Worm (Caenorhabditis elegans) whole organism, L4 larva: ENCODE results near the gene pkc-1.
A peak's percentile ranks its signal among the peaks of the same experiment; 100 is the strongest.

Experiments
- F26F4.8 ChIP-seq: fragments of 200-800 bp; sonication (Bioruptor generic); conservative IDR thresholded peaks from 2 replicates; pipeline ENCODE4 v1.3.6; 2022; ENCODE audit warnings: missing genetic modification characterization, missing compliant biosample characterization
- F37D6.2 ChIP-seq: sonication (generic microtip); optimal IDR thresholded peaks from 2 replicates; lab custom pipeline; 2016; ENCODE audit warnings: mild to moderate bottlenecking, missing genetic modification characterization, missing compliant biosample characterization
- F49E8.2 ChIP-seq: sonication (generic microtip); optimal IDR thresholded peaks from 2 replicates; lab custom pipeline; 2016; ENCODE audit warnings: missing compliant biosample characterization, mild to moderate bottlenecking, missing genetic modification characterization, borderline replicate concordance
- R02D3.7 ChIP-seq: fragments of 150-350 bp; sonication (generic microtip); optimal IDR thresholded peaks from 3 replicates; lab custom pipeline; 2014; ENCODE audit warnings: missing biosample characterization, missing genetic modification characterization
- Y48G9A.11 ChIP-seq: fragments of 200-800 bp; sonication (Bioruptor generic); IDR thresholded peaks from 2 replicates; pipeline ENCODE4 v1.3.6; 2022; ENCODE audit warnings: missing genetic modification reagents, missing genetic modification characterization, missing compliant biosample characterization
- Y5F2A.4 ChIP-seq: fragments of 200-800 bp; sonication (Bioruptor generic); optimal IDR thresholded peaks from 2 replicates; lab custom pipeline; 2018; ENCODE audit warnings: mild to moderate bottlenecking, missing genetic modification characterization, missing compliant biosample characterization
- ZK337.2 ChIP-seq: fragments of 200-800 bp; sonication (Bioruptor generic); IDR thresholded peaks from 2 replicates; pipeline ENCODE4 v1.3.6; 2022; ENCODE audit warnings: missing genetic modification reagents, missing genetic modification characterization, missing compliant biosample characterization
- aha-1 ChIP-seq: fragments of 150-350 bp; peaks from one replicate; lab custom pipeline; 2014; ENCODE audit warnings: missing biosample characterization, missing genetic modification characterization
- aly-2 ChIP-seq: sonication (generic microtip); optimal IDR thresholded peaks from 2 replicates; lab custom pipeline; 2018; ENCODE audit warnings: missing biosample characterization, missing genetic modification characterization
- ama-1 ChIP-seq: fragments of 150-350 bp; optimal IDR thresholded peaks from 2 replicates; lab custom pipeline; 2014; ENCODE audit warnings: inconsistent platforms, mixed read lengths
- arid-1 ChIP-seq: fragments of 200-800 bp; sonication (Bioruptor generic); conservative IDR thresholded peaks from 2 replicates; pipeline ENCODE4 v1.3.6; 2022; ENCODE audit warnings: missing genetic modification reagents, missing genetic modification characterization, missing compliant biosample characterization
- attf-4 ChIP-seq: sonication (generic microtip); optimal IDR thresholded peaks from 3 replicates; lab custom pipeline; 2017; ENCODE audit warnings: missing biosample characterization, missing genetic modification characterization
- ceh-20 ChIP-seq: fragments of 200-800 bp; sonication (Bioruptor generic); IDR thresholded peaks from 2 replicates; pipeline ENCODE4 v1.3.6; 2022; ENCODE audit warnings: missing genetic modification reagents, missing genetic modification characterization, missing compliant biosample characterization
- ceh-28 ChIP-seq: fragments of 150-350 bp; optimal IDR thresholded peaks from 2 replicates; lab custom pipeline; 2014; ENCODE audit warnings: missing biosample characterization, missing genetic modification reagents, missing genetic modification characterization
- ceh-44 ChIP-seq: fragments of 200-800 bp; sonication (Bioruptor generic); IDR thresholded peaks from 2 replicates; pipeline ENCODE4 v1.3.6; 2022; ENCODE audit warnings: missing genetic modification reagents, missing genetic modification characterization, missing compliant biosample characterization
- ceh-82 ChIP-seq: sonication (generic microtip); optimal IDR thresholded peaks from 2 replicates; lab custom pipeline; 2017; ENCODE audit warnings: missing biosample characterization, missing genetic modification characterization
- cey-2 ChIP-seq: sonication (generic microtip); optimal IDR thresholded peaks from 3 replicates; lab custom pipeline; 2017; ENCODE audit warnings: missing genetic modification characterization, mild to moderate bottlenecking, missing compliant biosample characterization, antibody characterized with exemption, borderline replicate concordance; ENCODE audit not compliant: insufficient read depth
- ctbp-1 ChIP-seq: fragments of 200-800 bp; sonication (Bioruptor generic); IDR thresholded peaks from 2 replicates; pipeline ENCODE4 v1.3.6; 2022; ENCODE audit warnings: missing genetic modification reagents, missing genetic modification characterization, missing compliant biosample characterization
- daf-16 ChIP-seq, 3 experiments: sonication (generic microtip); optimal IDR thresholded peaks; 2 replicates each; lab custom pipeline; 2016 to 2017; ENCODE audit warnings: missing genetic modification characterization in 3 of 3, missing genetic modification reagents in 3 of 3, mild to moderate bottlenecking in 2 of 3, missing compliant biosample characterization in 2 of 3, missing biosample characterization in 1 of 3, moderate library complexity in 1 of 3
- daf-8 ChIP-seq: fragments of 200-800 bp; sonication (Bioruptor generic); IDR thresholded peaks from 2 replicates; pipeline ENCODE4 v1.3.6; 2022; ENCODE audit warnings: missing genetic modification characterization, missing compliant biosample characterization
- dmd-6 ChIP-seq: fragments of 200-800 bp; sonication (Bioruptor generic); IDR thresholded peaks from 2 replicates; pipeline ENCODE4 v1.3.6; 2022; ENCODE audit warnings: missing genetic modification reagents, missing genetic modification characterization, missing compliant biosample characterization
- dmd-8 ChIP-seq: fragments of 200-800 bp; sonication (Bioruptor generic); IDR thresholded peaks from 2 replicates; pipeline ENCODE4 v1.3.6; 2022; ENCODE audit warnings: missing genetic modification characterization, missing compliant biosample characterization
- dmd-9 ChIP-seq: fragments of 200-800 bp; sonication (Bioruptor generic); IDR thresholded peaks from 2 replicates; pipeline ENCODE4 v1.3.6; 2022; ENCODE audit warnings: missing genetic modification reagents, missing genetic modification characterization, missing compliant biosample characterization
- egl-27 ChIP-seq: sonication (generic microtip); optimal IDR thresholded peaks from 3 replicates; lab custom pipeline; 2017; ENCODE audit warnings: missing biosample characterization, missing genetic modification reagents, missing genetic modification characterization
- fkh-10 ChIP-seq: fragments of 150-350 bp; optimal IDR thresholded peaks from 2 replicates; lab custom pipeline; 2014; ENCODE audit warnings: missing biosample characterization, missing genetic modification reagents, missing genetic modification characterization
- hif-1 ChIP-seq, 2 experiments: sonication (generic microtip); optimal IDR thresholded peaks; 2 replicates each; lab custom pipeline; 2016 to 2017; ENCODE audit warnings: missing compliant biosample characterization in 2 of 2, missing genetic modification characterization in 2 of 2, missing genetic modification reagents in 2 of 2, missing genotype in 2 of 2, mild to moderate bottlenecking in 1 of 2
- hmg-1.1 ChIP-seq: fragments of 200-800 bp; sonication (Bioruptor generic); IDR thresholded peaks from 2 replicates; pipeline ENCODE4 v1.3.6; 2022; ENCODE audit warnings: missing genetic modification reagents, missing genetic modification characterization, missing compliant biosample characterization
- lim-7 ChIP-seq: fragments of 200-800 bp; sonication (Bioruptor generic); IDR thresholded peaks from 2 replicates; pipeline ENCODE4 v1.3.6; 2022; ENCODE audit warnings: missing genetic modification characterization, missing compliant biosample characterization
- lin-1 ChIP-seq: fragments of 200-800 bp; sonication (Bioruptor generic); IDR thresholded peaks from 2 replicates; pipeline ENCODE4 v1.3.6; 2022; ENCODE audit warnings: missing genetic modification reagents, missing genetic modification characterization, missing compliant biosample characterization
- lin-15B ChIP-seq: fragments of 150-350 bp; sonication (generic microtip); optimal IDR thresholded peaks from 3 replicates; lab custom pipeline; 2014; ENCODE audit warnings: missing biosample characterization, missing genetic modification characterization
- lin-38 ChIP-seq: fragments of 200-800 bp; sonication (Bioruptor generic); IDR thresholded peaks from 2 replicates; pipeline ENCODE4 v1.3.6; 2022; ENCODE audit warnings: missing genetic modification reagents, missing genetic modification characterization, missing compliant biosample characterization
- lin-39 ChIP-seq: fragments of 150-350 bp; optimal IDR thresholded peaks from 2 replicates; lab custom pipeline; 2014; ENCODE audit warnings: missing biosample characterization, missing genetic modification reagents, missing genetic modification characterization
- madf-9 ChIP-seq: fragments of 200-800 bp; sonication (Bioruptor generic); conservative IDR thresholded peaks from 2 replicates; pipeline ENCODE4 v1.3.6; 2022; ENCODE audit warnings: missing genetic modification reagents, missing genetic modification characterization, missing compliant biosample characterization
- mdl-1 ChIP-seq, 2 experiments: fragments of 150-350 bp in 1 of 2; sonication (generic microtip) in 1 of 2; optimal IDR thresholded peaks; 2 replicates each; lab custom pipeline; 2014 to 2017; ENCODE audit warnings: missing biosample characterization in 2 of 2, missing genetic modification characterization in 2 of 2
- mxl-3 ChIP-seq: fragments of 200-800 bp; sonication (Bioruptor generic); optimal IDR thresholded peaks from 2 replicates; lab custom pipeline; 2018; ENCODE audit warnings: mild to moderate bottlenecking, missing genetic modification characterization, missing compliant biosample characterization
- nhr-237 ChIP-seq: sonication (generic microtip); optimal IDR thresholded peaks from 2 replicates; lab custom pipeline; 2017; ENCODE audit warnings: missing biosample characterization, missing genetic modification characterization
- nhr-42 ChIP-seq: fragments of 200-800 bp; sonication (Bioruptor generic); IDR thresholded peaks from 2 replicates; pipeline ENCODE4 v1.3.6; 2022; ENCODE audit warnings: missing genetic modification characterization, missing compliant biosample characterization
- nhr-48 ChIP-seq: sonication (generic microtip); optimal IDR thresholded peaks from 2 replicates; lab custom pipeline; 2016; ENCODE audit warnings: mild to moderate bottlenecking, missing genetic modification characterization, missing compliant biosample characterization
- php-3 ChIP-seq: fragments of 200-800 bp; sonication (Bioruptor generic); IDR thresholded peaks from 2 replicates; pipeline ENCODE4 v1.3.6; 2022; ENCODE audit warnings: missing genetic modification reagents, missing genetic modification characterization, missing compliant biosample characterization
- pqm-1 ChIP-seq: sonication (generic microtip); optimal IDR thresholded peaks from 2 replicates; lab custom pipeline; 2017; ENCODE audit warnings: missing biosample characterization, missing genetic modification characterization
- saeg-2 ChIP-seq: fragments of 200-800 bp; sonication (Bioruptor generic); IDR thresholded peaks from 2 replicates; pipeline ENCODE4 v1.3.6; 2022; ENCODE audit warnings: missing genetic modification reagents, missing genetic modification characterization, missing compliant biosample characterization
- snpc-1.2 ChIP-seq: fragments of 200-800 bp; sonication (Bioruptor generic); IDR thresholded peaks from 2 replicates; pipeline ENCODE4 v1.3.6; 2022; ENCODE audit warnings: missing genetic modification reagents, missing genetic modification characterization, missing compliant biosample characterization
- snpc-4 ChIP-seq: fragments of 150-350 bp; optimal IDR thresholded peaks from 2 replicates; lab custom pipeline; 2014; ENCODE audit warnings: missing biosample characterization, missing genetic modification characterization
- tra-1 ChIP-seq: fragments of 200-800 bp; sonication (Bioruptor generic); IDR thresholded peaks from 2 replicates; pipeline ENCODE4 v1.3.6; 2022; ENCODE audit warnings: missing genetic modification reagents, missing genetic modification characterization, missing compliant biosample characterization
- unc-39 ChIP-seq: sonication (generic microtip); optimal IDR thresholded peaks from 2 replicates; lab custom pipeline; 2017; ENCODE audit warnings: missing biosample characterization, missing genetic modification characterization
- zag-1 ChIP-seq: fragments of 150-350 bp; optimal IDR thresholded peaks from 2 replicates; lab custom pipeline; 2014; ENCODE audit warnings: missing biosample characterization, missing genetic modification characterization
- zfp-2 ChIP-seq: sonication (generic microtip); optimal IDR thresholded peaks from 2 replicates; lab custom pipeline; 2016; ENCODE audit warnings: mild to moderate bottlenecking, missing genetic modification characterization, missing compliant biosample characterization
- zip-2 ChIP-seq: fragments of 150-350 bp; optimal IDR thresholded peaks from 2 replicates; lab custom pipeline; 2014; ENCODE audit warnings: missing biosample characterization, missing genetic modification characterization
- ztf-11 ChIP-seq: fragments of 150-350 bp; optimal IDR thresholded peaks from 2 replicates; lab custom pipeline; 2014; ENCODE audit warnings: missing biosample characterization, missing genetic modification characterization

Gene pkc-1

DNA sequence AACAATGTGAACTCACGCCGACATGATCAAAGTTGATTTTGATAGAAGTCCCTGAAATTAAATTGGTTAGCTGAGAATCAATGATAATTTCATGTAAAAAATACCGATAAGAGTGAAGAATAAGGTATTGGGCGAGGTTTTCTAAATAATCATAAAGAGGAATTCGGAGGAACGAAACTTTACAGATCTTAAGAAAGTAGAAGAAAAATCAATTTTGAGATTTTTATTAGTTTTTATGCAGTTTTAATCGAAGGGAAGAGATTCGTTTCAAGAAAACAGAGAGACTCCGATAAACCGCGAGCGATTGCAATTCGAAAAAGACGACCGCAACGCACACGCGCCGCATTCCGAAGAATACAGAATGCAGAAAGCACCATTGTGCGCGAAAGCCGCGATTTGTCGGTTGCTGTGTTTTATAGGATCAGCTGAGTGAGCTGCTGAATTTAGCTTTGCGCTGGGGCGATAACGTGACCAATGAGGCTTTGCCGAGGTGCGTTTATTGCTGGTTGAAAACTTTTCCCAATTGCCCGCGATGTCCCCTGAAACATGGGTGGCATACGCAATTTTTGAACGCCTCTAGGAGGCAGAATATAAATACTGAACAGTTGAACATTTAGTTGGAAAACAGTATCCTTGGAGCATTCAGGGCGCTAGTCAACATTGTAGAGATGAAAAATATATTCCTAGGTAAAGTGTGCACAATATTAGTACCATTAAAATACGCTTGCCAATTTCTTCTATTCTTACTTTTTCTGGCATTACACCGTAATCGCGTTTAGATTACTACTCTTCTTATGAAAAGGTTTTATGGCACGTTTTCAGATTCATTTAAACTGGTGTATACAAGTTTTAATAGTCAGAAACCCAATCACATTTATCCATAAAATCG lies 52.0 kb downstream of the pkc-1 start, which contains the start of gene snr-4 (continued):
- TF ChIP-seq unc-39 (no peak), daf-8 (GFP tag; lab: Robert Waterston, UW) (no peak), dmd-8 (no peak), egl-27 (tag; lab: Kevin White, UChicago) (no peak), attf-4 (tag; lab: Kevin White, UChicago) (no peak), Y48G9A.11 (GFP tag; lab: Robert Waterston, UW) (peak; percentile 82), ama-1 (lab: Kevin White, UChicago) (peak; percentile 98), nhr-42 (GFP tag; lab: Robert Waterston, UW) (peak; percentile 91), pqm-1 (tag; lab: Kevin White, UChicago) (peak; percentile 33), zfp-2 (tag; lab: Kevin White, UChicago) (peak; percentile 35), fkh-10 (GFP tag; lab: Kevin White, UChicago) (peak; percentile 73), mdl-1 (tag; optimal IDR thresholded peaks at IDR 0.05; lab: Kevin White, UChicago) (peak; percentile 76 to 88), daf-16 (GFP tag; optimal IDR thresholded peaks at IDR 0.05; lab: Kevin White, UChicago) (peak; percentile 60 to 88), daf-16 (tag; optimal IDR thresholded peaks at IDR 0.05; lab: Kevin White, UChicago) (peak; percentile 80), nhr-48 (tag; lab: Kevin White, UChicago) (peak; percentile 84), lim-7 (GFP tag; lab: Robert Waterston, UW) (peak; percentile 72), F49E8.2 (tag; lab: Kevin White, UChicago) (peak; percentile 94), mxl-3 (GFP tag; lab: Kevin White, UChicago) (peak; percentile 84), ceh-20 (peak; percentile 87), ceh-82 (tag; lab: Kevin White, UChicago) (no peak), ztf-11 (no peak), F26F4.8 (GFP tag; lab: Robert Waterston, UW) (no peak), nhr-237 (tag; lab: Kevin White, UChicago) (no peak), lin-38 (GFP tag; lab: Robert Waterston, UW) (peak; percentile 91), saeg-2 (GFP tag; lab: Robert Waterston, UW) (peak; percentile 50; the same call in 1 of the 2 replicates), ZK337.2 (no peak), arid-1 (GFP tag; lab: Robert Waterston, UW) (peak; percentile 90), F37D6.2 (tag; lab: Kevin White, UChicago) (peak; percentile 85), lin-39 (tag; lab: Kevin White, UChicago) (no peak), php-3 (GFP tag; lab: Robert Waterston, UW) (peak; percentile 87), dmd-6 (GFP tag; lab: Robert Waterston, UW) (peak; percentile 96), lin-1 (GFP tag; lab: Robert Waterston, UW) (peak; percentile 92), snpc-1.2 (GFP tag; lab: Robert Waterston, UW) (peak; percentile 83), cey-2 (tag; lab: Kevin White, UChicago) (no peak), dmd-9 (GFP tag; lab: Robert Waterston, UW) (peak; percentile 86), madf-9 (GFP tag; lab: Robert Waterston, UW) (peak; percentile 43; the same call in 1 of the 2 replicates), hmg-1.1 (peak; percentile 95), snpc-4 (peak; percentile 97), aha-1 (peak; percentile 96), ctbp-1 (GFP tag; lab: Robert Waterston, UW) (peak; percentile 89), zag-1 (tag; lab: Kevin White, UChicago) (peak; percentile 50), aly-2 (tag; lab: Kevin White, UChicago) (no peak), R02D3.7 (tag; lab: Kevin White, UChicago) (no peak), hif-1 (tag; optimal IDR thresholded peaks at IDR 0.05; lab: Kevin White, UChicago) (peak; percentile 50 to 84), tra-1 (peak; percentile 71; the same call in 1 of the 2 replicates), zip-2 (tag; lab: Kevin White, UChicago) (peak; percentile 66), lin-15B (tag; lab: Kevin White, UChicago) (peak; percentile 21), ceh-28 (no peak), Y5F2A.4 (GFP tag; lab: Kevin White, UChicago) (peak; percentile 50), ceh-44 (peak; percentile 95)
